Worm (Caenorhabditis elegans) whole organism, late embryonic: ENCODE measurements around the gene F55B11.5.

Source experiments
- C08G9.2 ChIP-seq: sonication (generic microtip); optimal IDR thresholded peaks from 2 replicates; lab custom pipeline; 2016; ENCODE audit warnings: mild to moderate bottlenecking, missing genetic modification characterization, moderate library complexity, missing compliant biosample characterization
- C38D4.7 ChIP-seq: fragments of 200-800 bp; sonication (Bioruptor generic); optimal IDR thresholded peaks from 2 replicates; lab custom pipeline; 2018; ENCODE audit warnings: mild to moderate bottlenecking, missing genetic modification characterization, moderate library complexity, missing compliant biosample characterization
- F13H6.1 ChIP-seq: sonication (generic microtip); optimal IDR thresholded peaks from 2 replicates; lab custom pipeline; 2016; ENCODE audit warnings: missing genetic modification characterization, missing compliant biosample characterization
- K02D7.2 ChIP-seq: sonication (generic microtip); optimal IDR thresholded peaks from 2 replicates; lab custom pipeline; 2017; ENCODE audit warnings: mild to moderate bottlenecking, missing genetic modification characterization, missing compliant biosample characterization
- K09A11.1 ChIP-seq: sonication (generic microtip); optimal IDR thresholded peaks from 2 replicates; lab custom pipeline; 2017; ENCODE audit warnings: antibody characterized with exemption, mild to moderate bottlenecking, missing genetic modification characterization, missing compliant biosample characterization; ENCODE audit not compliant: insufficient read depth
- Y22D7AL.16 ChIP-seq: sonication (generic microtip); optimal IDR thresholded peaks from 2 replicates; lab custom pipeline; 2016; ENCODE audit warnings: missing genetic modification characterization, missing compliant biosample characterization
- ama-1 ChIP-seq: fragments of 150-350 bp; optimal IDR thresholded peaks from 2 replicates; lab custom pipeline; 2014
- ceh-14 ChIP-seq: sonication (generic microtip); optimal IDR thresholded peaks from 2 replicates; lab custom pipeline; 2016; ENCODE audit warnings: missing genotype, missing genetic modification characterization, missing compliant biosample characterization
- ceh-18 ChIP-seq: sonication (generic microtip); optimal IDR thresholded peaks from 2 replicates; lab custom pipeline; 2016; ENCODE audit warnings: missing genetic modification characterization, missing compliant biosample characterization
- ceh-2 ChIP-seq: sonication (generic microtip); optimal IDR thresholded peaks from 2 replicates; lab custom pipeline; 2016; ENCODE audit warnings: missing genotype, missing genetic modification characterization, missing compliant biosample characterization
- ceh-22 ChIP-seq: sonication (generic microtip); optimal IDR thresholded peaks from 2 replicates; lab custom pipeline; 2017; ENCODE audit warnings: missing biosample characterization, missing genetic modification characterization
- ceh-24 ChIP-seq: sonication (generic microtip); optimal IDR thresholded peaks from 2 replicates; lab custom pipeline; 2016; ENCODE audit warnings: mild to moderate bottlenecking, missing genetic modification characterization, missing compliant biosample characterization
- ceh-31 ChIP-seq: sonication (generic microtip); optimal IDR thresholded peaks from 2 replicates; lab custom pipeline; 2016; ENCODE audit warnings: missing genetic modification characterization, missing compliant biosample characterization
- ceh-45 ChIP-seq: fragments of 200-800 bp; sonication (Bioruptor generic); IDR thresholded peaks from 2 replicates; pipeline ENCODE4 v1.3.6; 2022; ENCODE audit warnings: missing genetic modification reagents, missing genetic modification characterization, missing compliant biosample characterization
- ceh-6 ChIP-seq: fragments of 200-800 bp; sonication (Bioruptor generic); optimal IDR thresholded peaks from 2 replicates; lab custom pipeline; 2018; ENCODE audit warnings: mild to moderate bottlenecking, missing genetic modification characterization, missing compliant biosample characterization
- ceh-9 ChIP-seq: sonication (generic microtip); optimal IDR thresholded peaks from 2 replicates; lab custom pipeline; 2016; ENCODE audit warnings: mild to moderate bottlenecking, missing genetic modification characterization, inconsistent platforms, missing compliant biosample characterization
- dmd-4 ChIP-seq: sonication (generic microtip); optimal IDR thresholded peaks from 2 replicates; lab custom pipeline; 2016; ENCODE audit warnings: borderline replicate concordance, missing genetic modification characterization, missing compliant biosample characterization
- dve-1 ChIP-seq: sonication (generic microtip); optimal IDR thresholded peaks from 2 replicates; lab custom pipeline; 2017; ENCODE audit warnings: antibody characterized with exemption, mild to moderate bottlenecking, missing genetic modification characterization, missing compliant biosample characterization
- elt-2 ChIP-seq: sonication (generic microtip); optimal IDR thresholded peaks from 2 replicates; lab custom pipeline; 2016; ENCODE audit warnings: missing genetic modification reagents, missing genetic modification characterization, missing compliant biosample characterization
- elt-4 ChIP-seq: sonication (generic microtip); optimal IDR thresholded peaks from 2 replicates; lab custom pipeline; 2016; ENCODE audit warnings: missing genetic modification characterization, missing compliant biosample characterization
- ets-4 ChIP-seq: sonication (generic microtip); optimal IDR thresholded peaks from 2 replicates; lab custom pipeline; 2016; ENCODE audit warnings: missing genetic modification characterization, missing compliant biosample characterization
- fkh-10 ChIP-seq: fragments of 150-350 bp; optimal IDR thresholded peaks from 2 replicates; lab custom pipeline; 2014; ENCODE audit warnings: missing biosample characterization, missing genetic modification reagents, missing genetic modification characterization
- fkh-6 ChIP-seq: sonication (generic microtip); optimal IDR thresholded peaks from 2 replicates; lab custom pipeline; 2016; ENCODE audit warnings: missing genetic modification characterization, missing compliant biosample characterization
- gmeb-2 ChIP-seq: sonication (generic microtip); optimal IDR thresholded peaks from 2 replicates; lab custom pipeline; 2016; ENCODE audit warnings: missing genetic modification characterization, inconsistent platforms, missing compliant biosample characterization
- hlh-13 ChIP-seq: fragments of 200-800 bp; sonication (Bioruptor generic); optimal IDR thresholded peaks from 2 replicates; lab custom pipeline; 2018; ENCODE audit warnings: mild to moderate bottlenecking, missing genetic modification characterization, missing compliant biosample characterization
- hlh-6 ChIP-seq: sonication (generic microtip); optimal IDR thresholded peaks from 2 replicates; lab custom pipeline; 2016; ENCODE audit warnings: missing genotype, missing genetic modification characterization, missing compliant biosample characterization
- hlh-8 ChIP-seq: sonication (generic microtip); optimal IDR thresholded peaks from 2 replicates; lab custom pipeline; 2016; ENCODE audit warnings: missing genotype, missing genetic modification characterization, missing compliant biosample characterization
- lim-6 ChIP-seq: sonication (generic microtip); optimal IDR thresholded peaks from 2 replicates; lab custom pipeline; 2016; ENCODE audit warnings: missing genetic modification characterization, missing compliant biosample characterization
- madf-2 ChIP-seq: sonication (generic microtip); optimal IDR thresholded peaks from 2 replicates; lab custom pipeline; 2017; ENCODE audit warnings: missing genetic modification characterization, missing compliant biosample characterization
- nfya-1 ChIP-seq: sonication (generic microtip); optimal IDR thresholded peaks from 2 replicates; lab custom pipeline; 2017; ENCODE audit warnings: missing genetic modification characterization, mild to moderate bottlenecking, missing compliant biosample characterization, antibody characterized with exemption, moderate library complexity
- nhr-11 ChIP-seq: fragments of 150-350 bp; optimal IDR thresholded peaks from 2 replicates; lab custom pipeline; 2014; ENCODE audit warnings: missing biosample characterization, missing genetic modification characterization
- nhr-232 ChIP-seq: sonication (generic microtip); optimal IDR thresholded peaks from 2 replicates; lab custom pipeline; 2016; ENCODE audit warnings: missing genetic modification characterization, missing compliant biosample characterization
- npax-4 ChIP-seq: sonication (generic microtip); optimal IDR thresholded peaks from 2 replicates; lab custom pipeline; 2016; ENCODE audit warnings: missing genetic modification characterization, missing compliant biosample characterization
- pag-3 ChIP-seq: sonication (generic microtip); optimal IDR thresholded peaks from 2 replicates; lab custom pipeline; 2016; ENCODE audit warnings: missing compliant biosample characterization, missing genetic modification characterization, borderline replicate concordance
- pat-9 ChIP-seq: fragments of 200-800 bp; sonication (Bioruptor generic); optimal IDR thresholded peaks from 2 replicates; lab custom pipeline; 2018; ENCODE audit warnings: mild to moderate bottlenecking, missing genetic modification characterization, moderate library complexity, missing compliant biosample characterization
- pax-1 ChIP-seq: fragments of 150-350 bp; optimal IDR thresholded peaks from 2 replicates; lab custom pipeline; 2014; ENCODE audit warnings: missing biosample characterization, missing genetic modification characterization
- pha-2 ChIP-seq: sonication (generic microtip); optimal IDR thresholded peaks from 2 replicates; lab custom pipeline; 2017; ENCODE audit warnings: mild to moderate bottlenecking, missing genetic modification characterization, missing compliant biosample characterization
- pha-4 ChIP-seq: fragments of 150-350 bp; optimal IDR thresholded peaks from 2 replicates; lab custom pipeline; 2018; ENCODE audit warnings: missing biosample characterization, missing genetic modification reagents, missing genetic modification characterization
- pros-1 ChIP-seq: fragments of 150-350 bp; optimal IDR thresholded peaks from 2 replicates; lab custom pipeline; 2014; ENCODE audit warnings: missing biosample characterization, missing genetic modification reagents, missing genetic modification characterization
- ref-2 ChIP-seq: sonication (generic microtip); optimal IDR thresholded peaks from 2 replicates; lab custom pipeline; 2016; ENCODE audit warnings: missing genetic modification characterization, missing compliant biosample characterization
- rnt-1 ChIP-seq: sonication (generic microtip); optimal IDR thresholded peaks from 2 replicates; lab custom pipeline; 2016; ENCODE audit warnings: missing genetic modification characterization, missing compliant biosample characterization
- sdc-2 ChIP-seq: sonication (generic microtip); optimal IDR thresholded peaks from 2 replicates; lab custom pipeline; 2016; ENCODE audit warnings: missing genotype, missing genetic modification characterization, missing compliant biosample characterization
- tbx-7 ChIP-seq: sonication (generic microtip); optimal IDR thresholded peaks from 2 replicates; lab custom pipeline; 2016; ENCODE audit warnings: missing genotype, missing genetic modification characterization, missing compliant biosample characterization
- ttx-3 ChIP-seq: sonication (generic microtip); optimal IDR thresholded peaks from 2 replicates; lab custom pipeline; 2016; ENCODE audit warnings: missing genetic modification reagents, missing genetic modification characterization, missing compliant biosample characterization
- unc-42 ChIP-seq: sonication (generic microtip); optimal IDR thresholded peaks from 2 replicates; lab custom pipeline; 2016; ENCODE audit warnings: missing genotype, missing genetic modification characterization, missing compliant biosample characterization

Gene F55B11.5

ce11 chrIV:14437391-14437790 lies 9.9 kb downstream of the F55B11.5 start:
- TF ChIP-seq nfya-1 (tag; lab: Kevin White, UChicago) (peak; percentile 51), pag-3 (no peak)

DNA sequence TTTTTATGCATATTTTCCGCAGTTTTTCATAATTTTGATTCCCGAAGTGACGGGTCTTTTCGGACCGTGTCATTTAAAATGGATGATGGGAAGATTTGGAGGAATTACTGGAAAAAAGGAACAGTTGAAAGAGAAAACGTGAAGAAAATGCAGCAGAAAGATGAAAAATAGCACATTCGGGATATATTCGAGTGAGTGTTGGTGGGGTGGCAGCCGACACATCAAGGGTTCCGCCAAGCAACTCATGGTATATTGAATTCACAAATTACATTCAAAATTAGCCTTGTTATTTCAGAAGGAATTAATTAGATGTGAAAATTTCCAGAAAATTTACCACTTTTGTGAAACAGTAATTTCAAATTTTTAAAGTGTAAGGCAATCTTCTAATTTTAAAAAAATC lies 16.6 kb downstream of the F55B11.5 start, which contains the start of gene tra-3:
TSS of gene tra-3 (minus strand) at position 107 of the 400 bp plus-strand sequence.
- TF ChIP-seq C38D4.7 (GFP tag; lab: Kevin White, UChicago) (no peak), gmeb-2 (no peak), ceh-9 (tag; lab: Kevin White, UChicago) (no peak), K02D7.2 (no peak), hlh-8 (tag; lab: Kevin White, UChicago) (no peak), ttx-3 (no peak), dmd-4 (tag; lab: Kevin White, UChicago) (no peak), ceh-18 (tag; lab: Kevin White, UChicago) (no peak), ets-4 (no peak), fkh-6 (tag; lab: Kevin White, UChicago) (no peak), ceh-24 (tag; lab: Kevin White, UChicago) (no peak)

- TF ChIP-seq hlh-13 (no peak), ceh-45 (no peak), fkh-10 (GFP tag; lab: Kevin White, UChicago) (no peak), npax-4 (tag; lab: Kevin White, UChicago) (no peak), nfya-1 (tag; lab: Kevin White, UChicago) (no peak), unc-42 (tag; lab: Kevin White, UChicago) (no peak), ceh-14 (no peak), ama-1 (no peak)
Measured at ce11 chrIV:14445191-14445795, 17.8 kb downstream of the F55B11.5 start.

DNA sequence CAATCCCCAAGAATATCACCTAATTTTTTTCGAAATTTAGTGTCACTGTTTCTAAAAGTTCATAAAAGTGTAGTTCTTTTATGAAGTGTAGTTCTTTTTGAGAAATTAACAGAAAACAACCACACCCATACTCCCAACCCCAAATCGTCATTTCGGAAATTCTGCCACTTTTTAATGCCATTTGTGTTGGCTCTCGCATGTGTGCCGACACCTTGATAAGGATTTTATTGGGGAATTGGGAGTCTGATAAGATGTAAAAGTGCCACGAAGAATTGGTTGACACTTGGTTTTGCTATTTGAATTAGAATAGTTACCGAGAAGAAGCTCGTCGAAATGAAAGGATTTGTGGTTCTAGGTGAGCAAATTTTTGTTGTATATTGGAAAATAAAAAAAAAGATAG lies 29.2 kb downstream of the F55B11.5 start, which contains the start of gene nspg-9:
TSS of gene nspg-9 (plus strand) at position 234 of the 400 bp plus-strand sequence.
- TF ChIP-seq tbx-7 (tag; lab: Kevin White, UChicago) = no peak
- peak; percentile 50 for TF ChIP-seq elt-2 (tag; lab: Kevin White, UChicago)

DNA sequence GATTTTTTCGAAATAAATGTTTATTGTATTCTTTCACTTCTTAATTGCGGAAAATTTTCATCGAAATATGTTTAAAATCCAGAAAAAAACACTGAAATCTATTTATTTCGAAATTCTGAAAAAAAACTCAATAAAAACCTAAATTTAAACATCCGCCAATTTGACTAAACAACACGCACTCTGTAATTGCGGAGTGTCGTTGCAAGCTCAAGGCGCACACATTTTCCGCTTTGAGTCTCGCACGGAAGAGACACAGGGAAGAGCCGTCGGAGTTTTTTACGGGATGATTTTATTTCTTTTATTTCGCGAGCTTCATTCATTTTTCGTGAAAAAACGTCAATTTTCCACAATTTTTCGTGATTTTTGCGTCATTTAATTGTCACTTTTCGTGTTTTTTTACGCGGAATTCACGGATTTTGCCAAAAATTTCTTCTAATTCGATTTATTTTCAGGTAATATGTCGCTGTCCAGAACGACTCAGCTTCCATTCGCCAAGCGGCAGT lies 36.6 kb downstream of the F55B11.5 start, which contains the start of gene dld-1:
TSS of gene dld-1 (plus strand) at position 453 of the 503 bp plus-strand sequence.
- TF ChIP-seq pros-1 (peak; percentile 21), npax-4 (tag; lab: Kevin White, UChicago) (no peak), hlh-13 (no peak), sdc-2 (tag; lab: Kevin White, UChicago) (no peak), Y22D7AL.16 (peak; percentile 12), C08G9.2 (tag; lab: Kevin White, UChicago) (no peak), gmeb-2 (no peak), hlh-8 (tag; lab: Kevin White, UChicago) (no peak), hlh-6 (tag; lab: Kevin White, UChicago) (no peak), ceh-24 (tag; lab: Kevin White, UChicago) (no peak), elt-4 (tag; lab: Kevin White, UChicago) (no peak), F13H6.1 (no peak), nhr-11 (tag; lab: Kevin White, UChicago) (no peak), madf-2 (tag; lab: Kevin White, UChicago) (no peak), pat-9 (no peak), K09A11.1 (peak; percentile 21), pax-1 (tag; lab: Kevin White, UChicago) (peak; percentile 94), ceh-6 (no peak), ceh-31 (tag; lab: Kevin White, UChicago) (peak; percentile 94), ttx-3 (peak; percentile 16), pha-4 (no peak), ref-2 (tag; lab: Kevin White, UChicago) (no peak), dve-1 (tag; lab: Kevin White, UChicago) (peak; percentile 86), ets-4 (peak; percentile 43), lim-6 (tag; lab: Kevin White, UChicago) (no peak), rnt-1 (tag; lab: Kevin White, UChicago) (peak; percentile 73), ceh-2 (tag; lab: Kevin White, UChicago) (no peak), nfya-1 (tag; lab: Kevin White, UChicago) (peak; percentile 97), pha-2 (tag; lab: Kevin White, UChicago) (no peak), ceh-22 (tag; lab: Kevin White, UChicago) (no peak), nhr-232 (tag; lab: Kevin White, UChicago) (no peak)
